Fruit fly (Drosophila melanogaster) whole organism, pupa: ENCODE data around the gene CG6688.

Experiments used
- CG10348 ChIP-seq: fragments of 200-800 bp; sonication (Bioruptor generic); IDR thresholded peaks from 2 replicates; pipeline ENCODE4 v1.3.6; 2022; ENCODE audit warnings: missing biosample characterization, missing genetic modification characterization
- CG12605 ChIP-seq: fragments of 200-800 bp; sonication (Bioruptor generic); IDR thresholded peaks from 2 replicates; pipeline ENCODE4 v1.3.6; 2022; ENCODE audit warnings: missing biosample characterization, missing genetic modification characterization
- CG13204 ChIP-seq: fragments of 200-800 bp; sonication (Bioruptor generic); optimal IDR thresholded peaks from 2 replicates; lab custom pipeline; 2018; ENCODE audit warnings: missing biosample characterization, mild to moderate bottlenecking, missing genetic modification characterization, moderate library complexity
- CG14655 ChIP-seq: fragments of 200-800 bp; sonication (Bioruptor generic); optimal IDR thresholded peaks from 3 replicates; lab custom pipeline; 2017; ENCODE audit warnings: mild to moderate bottlenecking, missing biosample characterization, missing genetic modification reagents, missing genetic modification characterization
- CG15710 ChIP-seq: fragments of 200-800 bp; sonication (Bioruptor generic); optimal IDR thresholded peaks from 2 replicates; lab custom pipeline; 2018; ENCODE audit warnings: missing biosample characterization, mild to moderate bottlenecking, missing genetic modification characterization, moderate library complexity
- CG17806 ChIP-seq: fragments of 200-800 bp; sonication (Bioruptor generic); optimal IDR thresholded peaks from 2 replicates; lab custom pipeline; 2018; ENCODE audit warnings: missing biosample characterization, mild to moderate bottlenecking, missing genetic modification characterization, moderate library complexity
- CG32121 ChIP-seq: fragments of 200-800 bp; sonication (Bioruptor generic); IDR thresholded peaks from 2 replicates; pipeline ENCODE4 v1.3.6; 2022; ENCODE audit warnings: missing biosample characterization, missing genetic modification characterization
- CG34367 ChIP-seq: fragments of 200-800 bp; sonication (Bioruptor generic); optimal IDR thresholded peaks from 2 replicates; lab custom pipeline; 2018; ENCODE audit warnings: missing biosample characterization, mild to moderate bottlenecking, missing genetic modification characterization
- CG4496 ChIP-seq: fragments of 200-800 bp; sonication (Bioruptor generic); IDR thresholded peaks from 3 replicates; pipeline ENCODE4 v1.3.6; 2022; ENCODE audit warnings: missing biosample characterization, missing genetic modification characterization
- CG8159 ChIP-seq: fragments of 200-800 bp; sonication (Bioruptor generic); optimal IDR thresholded peaks from 3 replicates; lab custom pipeline; 2018; ENCODE audit warnings: missing biosample characterization, mild to moderate bottlenecking, missing genetic modification characterization, moderate library complexity
- CG8301 ChIP-seq: fragments of 200-800 bp; sonication (Bioruptor generic); optimal IDR thresholded peaks from 2 replicates; lab custom pipeline; 2018; ENCODE audit warnings: missing biosample characterization, mild to moderate bottlenecking, missing genetic modification characterization
- CG9948 ChIP-seq: fragments of 200-800 bp; sonication (Bioruptor generic); optimal IDR thresholded peaks from 2 replicates; lab custom pipeline; 2018; ENCODE audit warnings: missing biosample characterization, mild to moderate bottlenecking, missing genetic modification characterization, moderate library complexity
- D1 ChIP-seq: fragments of 200-800 bp; sonication (Bioruptor generic); optimal IDR thresholded peaks from 2 replicates; lab custom pipeline; 2018; ENCODE audit warnings: missing biosample characterization, mild to moderate bottlenecking, missing genetic modification characterization, moderate library complexity
- EcR ChIP-seq: fragments of 200-800 bp; sonication (Bioruptor generic); optimal IDR thresholded peaks from 3 replicates; lab custom pipeline; 2019; ENCODE audit warnings: missing biosample characterization, missing genetic modification characterization, mild to moderate bottlenecking, moderate library complexity, missing genetic modification reagents
- Ets98B ChIP-seq: fragments of 200-800 bp; sonication (Bioruptor generic); IDR thresholded peaks from 2 replicates; pipeline ENCODE4 v1.3.6; 2022; ENCODE audit warnings: missing biosample characterization, missing genetic modification characterization
- Pif1A ChIP-seq: fragments of 200-800 bp; sonication (Bioruptor generic); optimal IDR thresholded peaks from 3 replicates; lab custom pipeline; 2016; ENCODE audit warnings: missing biosample characterization, missing genetic modification characterization
- Pif1B ChIP-seq: fragments of 200-800 bp; sonication (Bioruptor generic); optimal IDR thresholded peaks from 3 replicates; lab custom pipeline; 2016; ENCODE audit warnings: missing biosample characterization, missing genetic modification characterization
- Snoo ChIP-seq: fragments of 200-800 bp; sonication (Bioruptor generic); optimal IDR thresholded peaks from 3 replicates; lab custom pipeline; 2017; ENCODE audit warnings: missing biosample characterization, mild to moderate bottlenecking, missing genetic modification characterization, inconsistent platforms
- fd96Ca ChIP-seq: fragments of 200-800 bp; sonication (Bioruptor generic); IDR thresholded peaks from 3 replicates; pipeline ENCODE4 v1.3.6; 2022; ENCODE audit warnings: missing biosample characterization, missing genetic modification characterization
- gl ChIP-seq: fragments of 200-800 bp; sonication (Bioruptor generic); optimal IDR thresholded peaks from 2 replicates; lab custom pipeline; 2018; ENCODE audit warnings: missing biosample characterization, mild to moderate bottlenecking, missing genetic modification characterization
- rn ChIP-seq: fragments of 200-800 bp; sonication (Bioruptor generic); IDR thresholded peaks from 2 replicates; pipeline ENCODE4 v1.3.6; 2022; ENCODE audit warnings: missing biosample characterization, missing genetic modification characterization

The CG6688 gene

DNA sequence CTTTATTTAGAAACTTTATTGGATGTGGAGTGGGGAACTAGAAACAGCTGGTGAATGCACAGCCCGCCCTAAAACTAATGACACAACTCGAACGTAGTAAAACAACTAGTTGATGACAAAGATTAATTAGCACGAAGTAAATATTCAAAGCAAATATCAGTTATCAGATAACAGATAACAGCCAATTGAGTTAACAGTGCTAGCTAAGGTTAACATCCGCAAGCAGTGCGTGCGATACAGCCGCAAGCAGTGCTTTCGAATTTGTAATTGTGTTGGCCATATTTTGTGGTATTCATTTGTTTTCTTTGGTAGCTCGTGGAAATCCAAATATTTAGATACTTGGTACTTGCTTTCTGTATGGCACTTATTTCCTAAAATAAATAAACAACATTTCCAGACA lies 1.3 kb downstream of the CG6688 start:
- TF ChIP-seq Snoo: no peak
- TF ChIP-seq CG8159 (tag; lab: Kevin White, UChicago): no peak

DNA sequence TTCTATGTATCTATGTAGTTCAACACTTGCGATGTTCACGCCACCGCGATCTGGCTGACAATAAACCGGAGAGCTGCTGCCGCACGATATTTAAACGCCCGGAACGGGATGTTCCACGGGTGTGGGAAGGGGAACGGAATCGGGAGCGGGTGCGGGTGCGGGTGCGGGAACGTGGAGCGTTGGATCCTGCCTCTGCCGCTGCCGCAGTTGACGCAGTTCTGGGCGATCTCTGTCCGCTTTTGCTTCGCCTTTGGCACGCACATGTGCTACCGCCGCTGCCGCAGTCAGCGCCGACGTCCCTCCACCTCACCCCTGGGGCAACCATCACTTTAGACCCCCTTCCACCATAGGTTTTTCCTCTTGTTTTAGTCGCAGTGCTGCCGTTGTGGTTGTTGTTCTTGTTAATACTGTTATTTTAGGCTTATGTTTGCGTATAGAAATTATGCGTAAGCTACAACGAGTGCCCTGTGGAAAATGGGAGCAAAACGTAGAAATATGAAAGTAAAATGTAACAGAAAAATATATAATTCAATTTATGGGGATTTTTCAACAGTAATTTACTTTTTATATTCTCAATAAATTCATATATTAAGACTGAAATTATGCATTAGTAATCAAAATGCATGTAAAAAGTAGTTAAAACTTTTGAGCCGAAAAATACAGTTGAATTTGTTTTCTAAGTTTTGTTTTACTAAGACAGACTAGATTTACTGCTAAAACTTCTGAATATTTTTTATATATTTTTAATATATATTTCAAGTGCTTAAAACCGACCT lies 14.6 kb downstream of the CG6688 start, which contains the start of gene lmd:
Gene lmd, minus strand, starts transcription at position 62 of the 776 bp plus-strand sequence.
- TF ChIP-seq CG13204 (GFP tag; lab: Kevin White, UChicago): peak; percentile 90
- TF ChIP-seq rn (GFP tag; lab: Robert Waterston, UW): no peak
- TF ChIP-seq CG17806 (tag; lab: Kevin White, UChicago): no peak
- TF ChIP-seq Ets98B: no peak
- TF ChIP-seq CG8159 (tag; lab: Kevin White, UChicago): peak; percentile 19
- TF ChIP-seq CG14655 (GFP tag; lab: Kevin White, UChicago): peak; percentile 17
- TF ChIP-seq CG10348: no peak

DNA sequence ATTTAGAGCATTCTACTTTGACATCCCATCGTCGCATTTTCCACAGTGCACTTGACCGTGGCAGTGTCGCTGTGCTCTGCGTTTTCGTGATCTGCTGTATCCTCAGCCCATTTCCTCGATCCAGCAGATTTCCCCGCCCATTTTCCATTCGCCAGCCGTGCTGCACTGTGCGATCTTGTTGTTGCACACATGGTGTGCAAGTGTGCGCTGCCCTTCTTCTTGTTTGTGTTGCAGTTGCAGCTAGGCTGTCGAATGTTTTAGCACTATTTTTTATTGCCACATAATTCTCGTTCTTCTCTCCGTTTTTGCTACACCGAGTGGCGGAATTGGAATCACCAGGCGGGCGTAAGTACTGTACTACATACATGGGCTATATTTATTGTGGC lies 15.2 kb downstream of the CG6688 start:
- TF ChIP-seq CG4496 (peak; percentile 9; the same call in 1 of the 3 replicates), CG8159 (tag; lab: Kevin White, UChicago) (no peak), CG13204 (GFP tag; lab: Kevin White, UChicago) (peak; percentile 15)

DNA sequence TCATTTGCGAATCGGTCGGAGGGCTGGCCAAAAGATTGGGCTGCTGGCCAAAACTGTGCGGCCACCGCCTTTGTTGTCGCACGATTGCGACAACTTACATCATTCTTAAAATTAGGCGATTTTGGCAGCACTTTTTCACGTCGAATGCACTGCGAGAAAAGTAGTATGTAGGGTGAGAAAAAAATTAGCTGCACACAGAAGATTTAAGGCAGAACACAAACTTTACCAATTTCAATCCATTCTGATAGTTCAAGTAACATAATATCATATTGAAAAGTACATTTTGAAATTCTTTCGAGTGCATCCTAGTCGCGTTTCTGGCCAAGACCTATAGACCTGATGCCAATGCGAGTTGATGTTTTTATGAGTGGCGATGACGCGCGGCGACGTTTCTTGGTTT lies 16.3 kb downstream of the CG6688 start:
- TF ChIP-seq CG32121 (GFP tag; lab: Robert Waterston, UW) (no peak), Pif1A (no peak), CG9948 (tag; lab: Kevin White, UChicago) (no peak), CG8301 (peak; percentile 25), Snoo (no peak), Pif1B (GFP tag; lab: Kevin White, UChicago) (no peak), fd96Ca (GFP tag; lab: Robert Waterston, UW) (0 out of 3 replicates have a peak, but pooled peaks have one; percentile 11), CG13204 (GFP tag; lab: Kevin White, UChicago) (no peak), CG34367 (no peak), gl (tag; lab: Kevin White, UChicago) (no peak), CG14655 (GFP tag; lab: Kevin White, UChicago) (peak; percentile 34), CG12605 (no peak), rn (GFP tag; lab: Robert Waterston, UW) (no peak), CG4496 (peak; percentile 43; the same call in 1 of the 3 replicates), Ets98B (peak; percentile 49), EcR (GFP tag; lab: Kevin White, UChicago) (no peak), D1 (tag; lab: Kevin White, UChicago) (no peak), CG10348 (no peak), CG17806 (tag; lab: Kevin White, UChicago) (no peak), CG8159 (tag; lab: Kevin White, UChicago) (no peak), CG15710 (tag; lab: Kevin White, UChicago) (no peak)

DNA sequence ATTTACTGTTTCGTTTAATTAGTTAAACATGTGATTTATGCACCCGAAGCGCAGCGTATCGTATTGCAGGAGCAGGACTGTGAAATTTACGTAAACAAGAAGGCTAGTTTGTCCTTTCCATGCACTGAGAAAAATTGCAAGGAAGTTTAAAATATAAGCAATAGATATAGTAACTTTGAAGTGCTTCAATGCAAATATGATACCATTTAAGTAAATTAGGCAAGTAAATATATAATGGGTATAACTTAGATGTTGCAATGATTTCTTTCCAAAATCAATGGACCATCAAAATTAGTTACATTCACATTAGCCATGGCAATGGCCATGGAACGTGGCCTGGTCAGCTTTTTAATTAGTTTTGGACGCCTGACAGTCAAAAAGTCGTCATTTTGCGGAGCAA lies 18.7 kb downstream of the CG6688 start:
- no peak for TF ChIP-seq Snoo
- TF ChIP-seq Ets98B: no peak
- TF ChIP-seq D1 (tag; lab: Kevin White, UChicago): no peak
- TF ChIP-seq CG8301: no peak
- no peak for TF ChIP-seq CG34367
- no peak for TF ChIP-seq Pif1A
- no peak for TF ChIP-seq CG13204 (GFP tag; lab: Kevin White, UChicago)

DNA sequence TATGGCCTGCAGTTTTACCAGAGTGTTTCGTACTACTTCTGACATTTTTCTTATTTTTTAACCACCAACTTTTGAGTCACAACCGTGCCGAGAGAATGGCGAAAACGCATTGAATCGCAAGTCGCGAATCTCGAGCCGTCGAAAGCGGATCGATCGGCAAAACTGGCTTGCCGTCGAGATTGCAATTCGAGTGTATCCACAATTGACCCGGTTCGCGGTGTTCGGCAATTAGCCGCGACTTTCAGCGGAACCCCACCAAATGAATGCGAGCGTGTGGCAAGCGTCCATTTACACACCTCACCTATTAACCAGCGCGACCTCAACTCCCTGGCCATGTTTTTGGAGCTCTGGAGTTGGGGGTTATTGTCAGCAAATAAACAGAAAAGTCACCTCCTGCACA lies 23.3 kb downstream of the CG6688 start, which contains the start of gene CG13833:
Gene CG13833, minus strand, starts transcription at position 101 of the 400 bp plus-strand sequence.
- TF ChIP-seq CG13204 (GFP tag; lab: Kevin White, UChicago) (no peak), CG8159 (tag; lab: Kevin White, UChicago) (no peak), fd96Ca (GFP tag; lab: Robert Waterston, UW) (0 out of 3 replicates have a peak, but pooled peaks have one; percentile 44), CG15710 (tag; lab: Kevin White, UChicago) (no peak), CG4496 (0 out of 3 replicates have a peak, but pooled peaks have one; percentile 34), CG9948 (tag; lab: Kevin White, UChicago) (no peak), CG17806 (tag; lab: Kevin White, UChicago) (no peak), Pif1A (no peak), Ets98B (no peak), CG14655 (GFP tag; lab: Kevin White, UChicago) (no peak)

DNA sequence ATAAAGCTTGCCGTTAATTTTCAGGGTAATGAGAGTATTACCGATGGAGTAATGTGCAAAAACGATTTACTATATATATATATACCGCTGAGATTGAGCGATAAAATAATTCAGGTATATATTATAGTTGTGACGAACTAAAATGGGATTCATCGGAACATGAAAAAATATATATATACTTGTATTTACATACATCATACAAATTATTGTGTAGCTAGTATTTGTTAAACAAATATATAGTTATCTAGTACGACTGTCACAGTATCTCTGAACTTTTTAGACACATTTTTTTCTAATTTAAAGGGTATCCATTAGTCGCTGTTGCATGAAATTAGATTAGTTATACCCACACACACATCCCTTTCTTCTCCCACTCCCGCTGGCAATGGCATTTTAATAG lies 24.1 kb downstream of the CG6688 start:
- TF ChIP-seq gl (tag; lab: Kevin White, UChicago): no peak
- TF ChIP-seq CG17806 (tag; lab: Kevin White, UChicago): no peak
- no peak for TF ChIP-seq EcR (GFP tag; lab: Kevin White, UChicago)
- TF ChIP-seq CG8159 (tag; lab: Kevin White, UChicago): no peak
- TF ChIP-seq CG12605: no peak
- no peak for TF ChIP-seq D1 (tag; lab: Kevin White, UChicago)
- TF ChIP-seq CG15710 (tag; lab: Kevin White, UChicago): no peak
